Fruit fly (Drosophila melanogaster): ENCODE data around the gene CG14518.

Gene CG14518

DNA sequence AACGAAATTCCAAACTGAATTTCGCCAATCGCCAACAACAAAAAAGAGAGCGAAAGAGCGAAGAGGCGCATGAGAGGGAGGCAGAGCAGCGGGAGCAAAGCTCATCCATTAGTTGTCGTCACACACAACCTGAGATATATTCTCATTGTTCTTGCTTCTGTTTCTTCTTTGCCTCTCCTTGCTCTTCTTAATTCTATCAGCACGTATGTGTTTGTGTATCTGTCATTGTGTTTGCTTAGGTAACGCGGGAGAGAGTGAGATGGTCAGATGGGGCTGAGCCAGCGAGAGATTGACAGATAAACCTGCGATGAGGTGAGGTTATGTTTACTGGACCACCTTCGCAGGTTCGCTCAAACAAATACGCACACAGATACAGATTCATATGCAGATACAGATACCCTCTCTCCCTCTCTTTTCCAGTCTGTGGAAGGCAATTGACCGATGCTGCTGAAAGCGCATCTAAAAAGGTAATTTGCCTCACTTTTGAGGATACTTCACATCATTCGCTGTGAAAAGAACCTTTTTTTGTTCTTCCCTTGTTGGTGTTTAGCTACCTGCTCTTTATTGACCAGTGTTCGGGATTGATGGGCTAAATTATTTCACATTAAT, 49.3 kb downstream of the CG14518 start (continued):
- TF ChIP-seq Dip3 (GFP tag; optimal IDR thresholded peaks at IDR 0.05) = no peak
- no peak for TF ChIP-seq Fer3 (tag; optimal IDR thresholded peaks at IDR 0.05)
- TF ChIP-seq CG7963 (GFP tag; IDR thresholded peaks at IDR 0.05; ENCODE audit: partially characterized antibody) = no peak
- no peak for TF ChIP-seq Poxn (GFP tag; IDR thresholded peaks at IDR 0.05)
- TF ChIP-seq Optix (GFP tag; IDR thresholded peaks at IDR 0.05) = no peak
- TF ChIP-seq Kr (GFP tag; optimal IDR thresholded peaks at IDR 0.05) = peak; percentile 70
- TF ChIP-seq CG8388 (GFP tag; optimal IDR thresholded peaks at IDR 0.05) = no peak
- no peak for TF ChIP-seq pan (optimal IDR thresholded peaks at IDR 0.05)
- TF ChIP-seq pan (GFP tag; optimal IDR thresholded peaks at IDR 0.05 in 1 of 2, IDR thresholded peaks at IDR 0.05 in 1 of 2) = peak in 1 of 2 experiments; percentile 17
- TF ChIP-seq Chrac-16 (GFP tag; optimal IDR thresholded peaks at IDR 0.05) = no peak
- TF ChIP-seq B-H1 (GFP tag; IDR thresholded peaks at IDR 0.05) = no peak
- TF ChIP-seq tna (GFP tag; IDR thresholded peaks at IDR 0.05; ENCODE audit: partially characterized antibody) = no peak
- no peak for TF ChIP-seq gcm2 (GFP tag; optimal IDR thresholded peaks at IDR 0.05)
- TF ChIP-seq CG2875 (GFP tag; optimal IDR thresholded peaks at IDR 0.05) = peak; percentile 4
- no peak for TF ChIP-seq repo (GFP tag; optimal IDR thresholded peaks at IDR 0.05)
- no peak for TF ChIP-seq CG8290 (GFP tag; optimal IDR thresholded peaks at IDR 0.05)
- peak in 1 of 2 experiments; percentile 38 for TF ChIP-seq CG8290 (tag; optimal IDR thresholded peaks at IDR 0.05)
- TF ChIP-seq gcm (GFP tag; optimal IDR thresholded peaks at IDR 0.05) = peak; percentile 2
- TF ChIP-seq CG9876 (GFP tag; optimal IDR thresholded peaks at IDR 0.05) = no peak
- no peak for TF ChIP-seq Ravus (GFP tag; IDR thresholded peaks at IDR 0.05)
- TF ChIP-seq gsb-n (tag; optimal IDR thresholded peaks at IDR 0.05) = no peak
- TF ChIP-seq tx (GFP tag; optimal IDR thresholded peaks at IDR 0.05) = no peak
- TF ChIP-seq CG12219 (GFP tag; optimal IDR thresholded peaks at IDR 0.05) = peak; percentile 6
- no peak for TF ChIP-seq CG10959 (GFP tag; IDR thresholded peaks at IDR 0.05)
- no peak for TF ChIP-seq zfh2 (GFP tag; optimal IDR thresholded peaks at IDR 0.05)
- TF ChIP-seq CG6854 (GFP tag; optimal IDR thresholded peaks at IDR 0.05) = no peak
- TF ChIP-seq CG11560 (tag; IDR thresholded peaks at IDR 0.05) = no peak
- no peak for TF ChIP-seq grau (tag; optimal IDR thresholded peaks at IDR 0.05)
- no peak for TF ChIP-seq tin (GFP tag; optimal IDR thresholded peaks at IDR 0.05)
- no peak for TF ChIP-seq br (optimal IDR thresholded peaks at IDR 0.05)
- no peak for TF ChIP-seq cas (GFP tag; IDR thresholded peaks at IDR 0.05)
- no peak for TF ChIP-seq CG14710 (tag; optimal IDR thresholded peaks at IDR 0.05)
- no peak for TF ChIP-seq CG2712 (tag; optimal IDR thresholded peaks at IDR 0.05)
- peak; percentile 97 for TF ChIP-seq kni (GFP tag; optimal IDR thresholded peaks at IDR 0.05)
- no peak for TF ChIP-seq ken (GFP tag; IDR thresholded peaks at IDR 0.05)
- peak; percentile 21 for TF ChIP-seq CG2202 (tag; optimal IDR thresholded peaks at IDR 0.05)
- peak; percentile 14 for TF ChIP-seq PHDP (tag; optimal IDR thresholded peaks at IDR 0.05)
- TF ChIP-seq sens (GFP tag) = peak; percentile 31
- TF ChIP-seq Bteb2 (GFP tag; optimal IDR thresholded peaks at IDR 0.05) = no peak
- no peak for TF ChIP-seq CG3726 (GFP tag; IDR thresholded peaks at IDR 0.05)
- TF ChIP-seq Hmr (GFP tag; optimal IDR thresholded peaks at IDR 0.05) = peak; percentile 9
- TF ChIP-seq Opbp (GFP tag; IDR thresholded peaks at IDR 0.05; ENCODE audit: partially characterized antibody) = no peak
- no peak for TF ChIP-seq Hr51 (GFP tag; optimal IDR thresholded peaks at IDR 0.05)
- TF ChIP-seq sisA (GFP tag; IDR thresholded peaks at IDR 0.05) = no peak
- TF ChIP-seq disco-r (GFP tag; optimal IDR thresholded peaks at IDR 0.05) = no peak
- TF ChIP-seq CG13296 (GFP tag; optimal IDR thresholded peaks at IDR 0.05) = no peak
- no peak for TF ChIP-seq YL-1 (GFP tag; optimal IDR thresholded peaks at IDR 0.05)
- peak; percentile 14 for TF ChIP-seq CG3281 (GFP tag; optimal IDR thresholded peaks at IDR 0.05)
- no peak for TF ChIP-seq CG8089 (GFP tag; optimal IDR thresholded peaks at IDR 0.05)
- TF ChIP-seq bsh (GFP tag; optimal IDR thresholded peaks at IDR 0.05) = peak in 1 of 2 experiments; percentile 10
- TF ChIP-seq CkIIα-i1 (GFP tag; IDR thresholded peaks at IDR 0.05) = no peak
- TF ChIP-seq Blimp-1 (GFP tag; optimal IDR thresholded peaks at IDR 0.05) = peak; percentile 29

Data from whole organism, embryonic.